4 fruit fly cellular contexts compared by ENCODE assay signal in the genomic region with DNA sequence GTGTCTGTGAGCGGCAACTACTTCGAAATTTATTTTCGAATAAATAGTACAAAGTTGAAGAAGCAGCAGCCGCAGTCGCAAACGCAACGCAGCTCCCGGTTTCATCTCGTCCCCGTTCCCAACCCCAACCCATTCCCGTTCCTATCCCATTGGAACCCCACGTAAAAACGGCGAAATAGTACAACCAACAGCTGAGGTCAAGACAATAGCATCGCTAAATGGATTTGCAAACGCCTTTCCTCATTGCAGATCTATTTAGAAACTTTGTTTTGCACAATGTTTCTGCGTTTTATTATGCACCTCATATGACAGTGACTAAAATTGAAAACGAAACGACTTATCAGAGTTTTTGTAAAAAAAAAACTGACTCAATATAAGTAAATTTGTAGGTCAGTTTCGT.
TF ChIP-seq lines count a peak whose summit lies in the region.

No protein-coding gene starts in this region.

- no peak for TF ChIP-seq CTCF in whole organism, embryonic (GFP tag; optimal IDR thresholded peaks at IDR 0.05; lab: Kevin White, UChicago)

TF ChIP-seq in whole organism, adult, 20 proteins besides CTCF, POLR2A, EP300 and RAD21:
- TF ChIP-seq CG7101 (tag; optimal IDR thresholded peaks at IDR 0.05; lab: Kevin White, UChicago), result no peak
- TF ChIP-seq CG12768 (GFP tag; optimal IDR thresholded peaks at IDR 0.05; lab: Kevin White, UChicago), result peak; percentile 12

TF ChIP-seq in whole organism, embryonic, 481 proteins besides CTCF, POLR2A, EP300 and RAD21 (continues in another document):
- TF ChIP-seq NC2α (GFP tag; optimal IDR thresholded peaks at IDR 0.05; lab: Kevin White, UChicago) (no peak), pzg (GFP tag; optimal IDR thresholded peaks at IDR 0.05; lab: Kevin White, UChicago) (no peak), CG11696 (GFP tag; IDR thresholded peaks at IDR 0.05; lab: Robert Waterston, UW) (peak; percentile 84), CG6689 (GFP tag; IDR thresholded peaks at IDR 0.05; lab: Robert Waterston, UW) (no peak), disco-r (GFP tag; optimal IDR thresholded peaks at IDR 0.05; lab: Kevin White, UChicago) (no peak), Asciz (GFP tag; optimal IDR thresholded peaks at IDR 0.05; lab: Kevin White, UChicago) (no peak), bab2 (GFP tag; optimal IDR thresholded peaks at IDR 0.05; lab: Kevin White, UChicago) (no peak), Doc2 (GFP tag; IDR thresholded peaks at IDR 0.05; lab: Robert Waterston, UW) (no peak), Nf-YA (GFP tag; IDR thresholded peaks at IDR 0.05; lab: Robert Waterston, UW) (0 out of 2 replicates have a peak, but pooled peaks have one; percentile 22), lmd (GFP tag; IDR thresholded peaks at IDR 0.05; lab: Robert Waterston, UW) (0 out of 2 replicates have a peak, but pooled peaks have one; percentile 22), CG4404 (GFP tag; IDR thresholded peaks at IDR 0.05; lab: Robert Waterston, UW) (no peak), dimm (GFP tag; IDR thresholded peaks at IDR 0.05; lab: Robert Waterston, UW) (no peak), CG14014 (GFP tag; IDR thresholded peaks at IDR 0.05; lab: Robert Waterston, UW) (no peak), Ets65A (GFP tag; lab: Kevin White, UChicago) (peak; percentile 13), bowl (GFP tag; IDR thresholded peaks at IDR 0.05; lab: Robert Waterston, UW) (no peak), Ptx1 (GFP tag; IDR thresholded peaks at IDR 0.05; lab: Robert Waterston, UW) (no peak), ind (GFP tag; optimal IDR thresholded peaks at IDR 0.05; lab: Kevin White, UChicago) (no peak), Xbp1 (GFP tag; optimal IDR thresholded peaks at IDR 0.05; lab: Kevin White, UChicago) (peak; percentile 5), usp (GFP tag; optimal IDR thresholded peaks at IDR 0.05; lab: Kevin White, UChicago) (no peak), rib (GFP tag; IDR thresholded peaks at IDR 0.05; lab: Robert Waterston, UW) (no peak), CG10654 (GFP tag; optimal IDR thresholded peaks at IDR 0.05; lab: Kevin White, UChicago) (no peak), CG12744 (GFP tag; optimal IDR thresholded peaks at IDR 0.05; lab: Kevin White, UChicago) (no peak), Optix (GFP tag; IDR thresholded peaks at IDR 0.05; lab: Robert Waterston, UW) (no peak), hbn (GFP tag; IDR thresholded peaks at IDR 0.05; lab: Robert Waterston, UW; ENCODE audit: partially characterized antibody) (no peak), CG6254 (GFP tag; optimal IDR thresholded peaks at IDR 0.05; lab: Kevin White, UChicago) (no peak), CG43689 (GFP tag; IDR thresholded peaks at IDR 0.05; lab: Robert Waterston, UW) (no peak), CG6683 (GFP tag; optimal IDR thresholded peaks at IDR 0.05; lab: Kevin White, UChicago) (no peak), tap (tag; optimal IDR thresholded peaks at IDR 0.05; lab: Kevin White, UChicago) (no peak), grau (tag; optimal IDR thresholded peaks at IDR 0.05; lab: Kevin White, UChicago) (no peak)

TF ChIP-seq in whole organism, prepupa, 60 proteins besides CTCF, POLR2A, EP300 and RAD21:
- TF ChIP-seq CG11902 (GFP tag; optimal IDR thresholded peaks at IDR 0.05; lab: Kevin White, UChicago), result no peak
- 0 out of 3 replicates have a peak, but pooled peaks have one; percentile 26 for TF ChIP-seq eg (GFP tag; IDR thresholded peaks at IDR 0.05; lab: Robert Waterston, UW)
- peak; percentile 59 for TF ChIP-seq Eip78C (GFP tag; lab: Kevin White, UChicago)
- no peak for TF ChIP-seq CG7368 (GFP tag; optimal IDR thresholded peaks at IDR 0.05; lab: Kevin White, UChicago)
- no peak for TF ChIP-seq svp (GFP tag; lab: Kevin White, UChicago)

TF ChIP-seq in whole organism, pupa, 21 proteins besides CTCF, POLR2A, EP300 and RAD21:
- no peak for TF ChIP-seq CG4496 (GFP tag; IDR thresholded peaks at IDR 0.05; lab: Robert Waterston, UW)
- TF ChIP-seq fd96Ca (GFP tag; IDR thresholded peaks at IDR 0.05; lab: Robert Waterston, UW), result 0 out of 3 replicates have a peak, but pooled peaks have one; percentile 48
- TF ChIP-seq CG32121 (GFP tag; IDR thresholded peaks at IDR 0.05; lab: Robert Waterston, UW), result 0 out of 2 replicates have a peak, but pooled peaks have one; percentile 9
